Fruit fly (Drosophila melanogaster) whole organism: ENCODE results near the gene CG12084.

Source experiments
- CG8478 ChIP-seq: fragments of >200 bp; optimal IDR thresholded peaks from 2 replicates; lab custom pipeline; 2018; ENCODE audit warnings: inconsistent platforms
- Dll ChIP-seq: fragments of >200 bp; optimal IDR thresholded peaks from 2 replicates; lab custom pipeline; 2017
- EcR ChIP-seq, 2 experiments: fragments of >200 bp; optimal IDR thresholded peaks; 2 replicates each; lab custom pipeline; 2017; ENCODE audit warnings: missing biosample characterization in 2 of 2, missing genetic modification characterization in 2 of 2, missing genetic modification reagents in 2 of 2
- psq ChIP-seq: fragments of >200 bp; optimal IDR thresholded peaks from 2 replicates; lab custom pipeline; 2017
- usp ChIP-seq: fragments of >200 bp; optimal IDR thresholded peaks from 2 replicates; lab custom pipeline; 2017; ENCODE audit warnings: missing biosample characterization, missing genetic modification characterization, mixed read lengths

DNA sequence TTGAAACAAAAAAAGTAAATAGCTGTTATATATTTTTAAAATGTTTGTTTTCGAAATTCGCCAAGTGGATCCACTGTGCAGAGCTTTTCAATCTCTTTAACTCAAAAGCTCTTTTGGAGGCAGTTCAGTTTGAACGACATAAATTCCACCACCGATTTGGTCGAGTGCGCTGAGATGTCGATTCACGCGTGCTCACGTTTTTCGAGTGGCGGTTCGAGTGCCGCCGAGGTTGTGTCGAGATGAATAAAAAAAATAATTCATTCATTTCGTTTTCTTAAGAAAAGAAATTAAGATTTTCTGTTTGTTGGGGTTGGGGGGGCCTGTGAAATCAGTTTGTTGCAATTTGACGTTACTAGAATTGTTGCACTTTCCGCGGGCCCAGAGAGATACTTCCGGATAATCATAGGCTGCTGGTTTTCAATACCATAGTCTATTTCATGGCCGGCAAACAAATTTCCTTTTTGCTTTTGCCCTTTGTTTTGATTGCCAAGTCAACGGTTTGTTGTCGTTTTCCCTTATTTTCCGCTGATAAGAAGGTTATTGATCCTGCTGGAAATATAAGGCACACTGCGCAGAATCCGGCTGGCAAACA is 7.8 kb downstream of the CG12084 start:
- TF ChIP-seq EcR (GFP tag; optimal IDR thresholded peaks at IDR 0.05; lab: Kevin White, UChicago) (no peak), CG8478 (lab: Kevin White, UChicago) (no peak), usp (GFP tag; lab: Kevin White, UChicago) (no peak), Dll (lab: Kevin White, UChicago) (no peak), psq (no peak)
